Worm (Caenorhabditis elegans) whole organism, L4/young adult: ENCODE results near the gene gst-18.

ENCODE experiments used
- W03F9.2 ChIP-seq: fragments of 150-350 bp; optimal IDR thresholded peaks from 2 replicates; lab custom pipeline; 2014; ENCODE audit warnings: missing biosample characterization, missing genetic modification characterization
- dao-5 ChIP-seq: sonication (generic microtip); optimal IDR thresholded peaks from 2 replicates; lab custom pipeline; 2016; ENCODE audit warnings: missing genotype, missing genetic modification characterization, moderate library complexity, missing compliant biosample characterization
- him-1 ChIP-seq: sonication (generic microtip); optimal IDR thresholded peaks from 2 replicates; lab custom pipeline; 2016; ENCODE audit warnings: missing genotype, missing genetic modification reagents, missing genetic modification characterization, missing compliant biosample characterization

- TF ChIP-seq him-1 (tag; lab: Kevin White, UChicago) (no peak), dao-5 (tag; lab: Kevin White, UChicago) (no peak), W03F9.2 (tag; lab: Kevin White, UChicago) (no peak)
Measured at ce11 chrII:13675212-13675611, 44.5 kb upstream of the gst-18 start.
